Fruit fly (Drosophila melanogaster) whole organism, prepupa: Measurements from ENCODE around the gene CG43121.

Source experiments
- CG11762 ChIP-seq: fragments of 200-800 bp; sonication (Bioruptor generic); optimal IDR thresholded peaks from 3 replicates; lab custom pipeline; 2016; ENCODE audit warnings: missing biosample characterization, missing genetic modification characterization; ENCODE audit not compliant: insufficient read depth
- Eip78C ChIP-seq: fragments of 200-800 bp; sonication (Bioruptor generic); peaks from one replicate; lab custom pipeline; 2016; ENCODE audit warnings: missing biosample characterization, missing genetic modification characterization

dm6 chr3L:14645120-14645519 lies 27.1 kb downstream of the CG43121 start:
- TF ChIP-seq Eip78C (GFP tag; lab: Kevin White, UChicago) (no peak), CG11762 (GFP tag; lab: Kevin White, UChicago) (no peak)
